Worm (Caenorhabditis elegans) whole organism, young adult: ENCODE data around the gene fbxb-112.

Experiments used
- C06A6.2 ChIP-seq: fragments of 200-800 bp; sonication (Bioruptor generic); conservative IDR thresholded peaks from 2 replicates; pipeline ENCODE4 v1.3.6; 2022; ENCODE audit warnings: missing genetic modification characterization, missing compliant biosample characterization
- C17E4.6 ChIP-seq: fragments of 200-800 bp; sonication (Bioruptor generic); IDR thresholded peaks from 2 replicates; pipeline ENCODE4 v1.3.6; 2022; ENCODE audit warnings: missing genetic modification reagents, missing genetic modification characterization, missing compliant biosample characterization
- F22D6.2 ChIP-seq: sonication (generic microtip); optimal IDR thresholded peaks from 2 replicates; lab custom pipeline; 2016; ENCODE audit warnings: mild to moderate bottlenecking, missing genetic modification characterization, missing compliant biosample characterization
- F33H1.4 ChIP-seq: fragments of 200-800 bp; sonication (Bioruptor generic); IDR thresholded peaks from 2 replicates; pipeline ENCODE4 v1.3.6; 2022; ENCODE audit warnings: missing genetic modification reagents, missing genetic modification characterization, missing compliant biosample characterization
- K11D2.4 ChIP-seq: fragments of 200-800 bp; sonication (Bioruptor generic); IDR thresholded peaks from 2 replicates; pipeline ENCODE4 v1.3.6; 2022; ENCODE audit warnings: missing genetic modification reagents, missing genetic modification characterization, missing compliant biosample characterization
- K12H6.12 ChIP-seq: fragments of 200-800 bp; sonication (Bioruptor generic); optimal IDR thresholded peaks from 2 replicates; lab custom pipeline; 2018; ENCODE audit warnings: mild to moderate bottlenecking, missing genetic modification characterization, missing compliant biosample characterization
- T26A5.8 ChIP-seq: sonication (generic microtip); optimal IDR thresholded peaks from 2 replicates; lab custom pipeline; 2016; ENCODE audit warnings: missing genetic modification characterization, missing compliant biosample characterization
- Y67H2A.10 ChIP-seq: fragments of 200-800 bp; sonication (Bioruptor generic); conservative IDR thresholded peaks from 2 replicates; pipeline ENCODE4 v1.3.6; 2022; ENCODE audit warnings: missing genetic modification reagents, missing genetic modification characterization, missing compliant biosample characterization
- Y79H2A.3 ChIP-seq: fragments of 200-800 bp; sonication (Bioruptor generic); conservative IDR thresholded peaks from 2 replicates; pipeline ENCODE4 v1.3.6; 2022; ENCODE audit warnings: missing genetic modification reagents, missing genetic modification characterization, missing compliant biosample characterization
- attf-3 ChIP-seq: fragments of 200-800 bp; sonication (Bioruptor generic); conservative IDR thresholded peaks from 2 replicates; pipeline ENCODE4 v1.3.6; 2022; ENCODE audit warnings: missing genetic modification reagents, missing genetic modification characterization, missing compliant biosample characterization
- bed-2 ChIP-seq: fragments of 200-800 bp; sonication (Bioruptor generic); IDR thresholded peaks from 2 replicates; pipeline ENCODE4 v1.3.6; 2022; ENCODE audit warnings: missing genetic modification reagents, missing genetic modification characterization, missing compliant biosample characterization
- cebp-1 ChIP-seq, 2 experiments: fragments of 200-800 bp in 1 of 2; sonication (Bioruptor generic) in 1 of 2; sonication (generic microtip) in 1 of 2; IDR thresholded peaks in 1 of 2; optimal IDR thresholded peaks in 1 of 2; 2 replicates each; pipeline versions ENCODE4 v1.3.6 to Lab custom; 2017 to 2022; ENCODE audit warnings: missing compliant biosample characterization in 2 of 2, missing genetic modification characterization in 2 of 2, mild to moderate bottlenecking in 1 of 2, missing genetic modification reagents in 1 of 2, moderate library complexity in 1 of 2
- ceh-100 ChIP-seq: fragments of 200-800 bp; sonication (Bioruptor generic); IDR thresholded peaks from 2 replicates; pipeline ENCODE4 v1.3.6; 2022; ENCODE audit warnings: missing genetic modification reagents, missing genetic modification characterization, missing compliant biosample characterization
- ceh-27 ChIP-seq: fragments of 200-800 bp; sonication (Bioruptor generic); optimal IDR thresholded peaks from 2 replicates; lab custom pipeline; 2018; ENCODE audit warnings: mild to moderate bottlenecking, missing genetic modification characterization, moderate library complexity, missing compliant biosample characterization
- ceh-40 ChIP-seq: fragments of 200-800 bp; sonication (Bioruptor generic); IDR thresholded peaks from 2 replicates; pipeline ENCODE4 v1.3.6; 2022; ENCODE audit warnings: missing genetic modification characterization, missing compliant biosample characterization
- dox-1 ChIP-seq: fragments of 200-800 bp; sonication (Bioruptor generic); IDR thresholded peaks from 2 replicates; pipeline ENCODE4 v1.3.6; 2022; ENCODE audit warnings: missing genetic modification reagents, missing genetic modification characterization, missing compliant biosample characterization
- efl-1 ChIP-seq: fragments of 150-350 bp; optimal IDR thresholded peaks from 2 replicates; lab custom pipeline; 2014; ENCODE audit warnings: missing biosample characterization, missing genetic modification reagents, missing genetic modification characterization
- egl-18 ChIP-seq: fragments of 200-800 bp; sonication (Bioruptor generic); IDR thresholded peaks from 2 replicates; pipeline ENCODE4 v1.3.6; 2022; ENCODE audit warnings: missing genetic modification reagents, missing genetic modification characterization, missing compliant biosample characterization
- egrh-3 ChIP-seq: fragments of 200-800 bp; sonication (Bioruptor generic); IDR thresholded peaks from 2 replicates; pipeline ENCODE4 v1.3.6; 2022; ENCODE audit warnings: missing genetic modification reagents, missing genetic modification characterization, missing compliant biosample characterization
- ekl-4 ChIP-seq: fragments of 200-800 bp; sonication (Bioruptor generic); IDR thresholded peaks from 2 replicates; pipeline ENCODE4 v1.3.6; 2022; ENCODE audit warnings: missing genetic modification reagents, missing genetic modification characterization, missing compliant biosample characterization
- let-526 ChIP-seq: fragments of 200-800 bp; sonication (Bioruptor generic); IDR thresholded peaks from 2 replicates; pipeline ENCODE4 v1.3.6; 2022; ENCODE audit warnings: missing genetic modification reagents, missing genetic modification characterization, missing compliant biosample characterization
- let-607 ChIP-seq, 2 experiments: fragments of 200-800 bp in 1 of 2; sonication (Bioruptor generic) in 1 of 2; sonication (generic microtip) in 1 of 2; optimal IDR thresholded peaks; 2 replicates each; lab custom pipeline; 2016 to 2018; ENCODE audit warnings: mild to moderate bottlenecking in 2 of 2, missing compliant biosample characterization in 2 of 2, missing genetic modification characterization in 2 of 2, moderate library complexity in 2 of 2, missing genotype in 1 of 2
- lin-40 ChIP-seq: sonication (generic microtip); optimal IDR thresholded peaks from 2 replicates; lab custom pipeline; 2016; ENCODE audit warnings: missing genetic modification characterization, mild to moderate bottlenecking, missing compliant biosample characterization, missing genotype, missing genetic modification reagents
- lin-54 ChIP-seq: fragments of 200-800 bp; sonication (Bioruptor generic); optimal IDR thresholded peaks from 2 replicates; lab custom pipeline; 2018; ENCODE audit warnings: mild to moderate bottlenecking, missing genetic modification characterization, missing compliant biosample characterization
- madf-10 ChIP-seq: sonication (generic microtip); optimal IDR thresholded peaks from 2 replicates; lab custom pipeline; 2016; ENCODE audit warnings: mild to moderate bottlenecking, missing genetic modification characterization, missing compliant biosample characterization
- madf-6 ChIP-seq: fragments of 200-800 bp; sonication (Bioruptor generic); IDR thresholded peaks from 2 replicates; pipeline ENCODE4 v1.3.6; 2022; ENCODE audit warnings: missing genetic modification reagents, missing genetic modification characterization, missing compliant biosample characterization
- madf-8 ChIP-seq: fragments of 200-800 bp; sonication (Bioruptor generic); conservative IDR thresholded peaks from 2 replicates; pipeline ENCODE4 v1.3.6; 2022; ENCODE audit warnings: missing genetic modification reagents, missing genetic modification characterization, missing compliant biosample characterization
- nfyb-1 ChIP-seq: fragments of 200-800 bp; sonication (Bioruptor generic); IDR thresholded peaks from 2 replicates; pipeline ENCODE4 v1.3.6; 2022; ENCODE audit warnings: missing genetic modification reagents, missing genetic modification characterization, missing compliant biosample characterization
- nhr-80 ChIP-seq: sonication (generic microtip); optimal IDR thresholded peaks from 2 replicates; lab custom pipeline; 2016; ENCODE audit warnings: missing genetic modification characterization, missing compliant biosample characterization
- pbrm-1 ChIP-seq: fragments of 200-800 bp; sonication (Bioruptor generic); IDR thresholded peaks from 2 replicates; pipeline ENCODE4 v1.3.6; 2022; ENCODE audit warnings: missing genetic modification reagents, missing genetic modification characterization, missing compliant biosample characterization
- pha-4 ChIP-seq: fragments of 150-350 bp; sonication (generic microtip); optimal IDR thresholded peaks from 2 replicates; lab custom pipeline; 2014; ENCODE audit warnings: missing biosample characterization, missing genetic modification reagents, missing genetic modification characterization
- rcor-1 ChIP-seq: fragments of 200-800 bp; sonication (Bioruptor generic); IDR thresholded peaks from 2 replicates; pipeline ENCODE4 v1.3.6; 2022; ENCODE audit warnings: missing genetic modification reagents, missing genetic modification characterization, missing compliant biosample characterization
- rec-8 ChIP-seq, 2 experiments: sonication (generic microtip); optimal IDR thresholded peaks; 2 replicates each; lab custom pipeline; 2016; ENCODE audit warnings: mild to moderate bottlenecking in 2 of 2, missing genetic modification characterization in 2 of 2, missing genetic modification reagents in 2 of 2, missing genotype in 2 of 2, missing biosample characterization in 1 of 2, missing compliant biosample characterization in 1 of 2, moderate library complexity in 1 of 2
- tbp1 ChIP-seq: fragments of 200-800 bp; sonication (Bioruptor generic); optimal IDR thresholded peaks from 2 replicates; lab custom pipeline; 2018; ENCODE audit warnings: mild to moderate bottlenecking, missing genetic modification characterization, missing compliant biosample characterization
- tlf-1 ChIP-seq: fragments of 200-800 bp; sonication (Bioruptor generic); optimal IDR thresholded peaks from 2 replicates; lab custom pipeline; 2018; ENCODE audit warnings: mild to moderate bottlenecking, missing genetic modification characterization, missing compliant biosample characterization
- ztf-28 ChIP-seq: fragments of 200-800 bp; sonication (Bioruptor generic); IDR thresholded peaks from 2 replicates; pipeline ENCODE4 v1.3.6; 2022; ENCODE audit warnings: missing genetic modification reagents, missing genetic modification characterization, missing compliant biosample characterization
- ztf-6 ChIP-seq: fragments of 200-800 bp; sonication (Bioruptor generic); IDR thresholded peaks from 2 replicates; pipeline ENCODE4 v1.3.6; 2022; ENCODE audit warnings: missing genetic modification reagents, missing genetic modification characterization, missing compliant biosample characterization

Gene fbxb-112

ce11 chrII:3502520-3503323 lies 11.8 kb downstream of the fbxb-112 start, which contains the start of the genes col-71 and Y49F6B.2 (continued):
- TF ChIP-seq T26A5.8 (tag; lab: Kevin White, UChicago) (no peak), K12H6.12 (tag; lab: Kevin White, UChicago) (peak; percentile 44), madf-8 (peak; percentile 28; the same call in 1 of the 2 replicates), egl-18 (GFP tag; lab: Robert Waterston, UW) (no peak), tlf-1 (GFP tag; lab: Kevin White, UChicago) (peak; percentile 18), madf-6 (GFP tag; lab: Robert Waterston, UW) (peak; percentile 63), madf-10 (tag; lab: Kevin White, UChicago) (peak; percentile 42), K11D2.4 (GFP tag; lab: Robert Waterston, UW) (peak; percentile 69; the same call in 1 of the 2 replicates), F33H1.4 (GFP tag; lab: Robert Waterston, UW) (peak; percentile 54), cebp-1 (GFP tag; IDR thresholded peaks at IDR 0.05; lab: Robert Waterston, UW) (no peak), cebp-1 (tag; optimal IDR thresholded peaks at IDR 0.05; lab: Kevin White, UChicago) (peak; percentile 53), bed-2 (GFP tag; lab: Robert Waterston, UW) (peak; percentile 59; the same call in 1 of the 2 replicates), ztf-6 (GFP tag; lab: Robert Waterston, UW) (no peak), lin-40 (tag; lab: Kevin White, UChicago) (peak; percentile 48), ztf-28 (GFP tag; lab: Robert Waterston, UW) (peak; percentile 53; the same call in 1 of the 2 replicates), rcor-1 (GFP tag; lab: Robert Waterston, UW) (peak; percentile 67), let-526 (GFP tag; lab: Robert Waterston, UW) (0 out of 2 replicates have a peak, but pooled peaks have one; percentile 8), nfyb-1 (GFP tag; lab: Robert Waterston, UW) (no peak), lin-54 (GFP tag; lab: Kevin White, UChicago) (peak; percentile 62), dox-1 (GFP tag; lab: Robert Waterston, UW) (peak; percentile 92), Y67H2A.10 (GFP tag; lab: Robert Waterston, UW) (0 out of 2 replicates have a peak, but pooled peaks have one; percentile 50), tbp1 (GFP tag; lab: Kevin White, UChicago) (peak; percentile 49), nhr-80 (tag; lab: Kevin White, UChicago) (peak; percentile 21), rec-8 (tag; optimal IDR thresholded peaks at IDR 0.05; lab: Kevin White, UChicago) (peak; percentile 37 to 49), let-607 (tag; optimal IDR thresholded peaks at IDR 0.05; lab: Kevin White, UChicago) (peak in 1 of 2 experiments; percentile 52), F22D6.2 (tag; lab: Kevin White, UChicago) (peak; percentile 26), ceh-100 (GFP tag; lab: Robert Waterston, UW) (peak; percentile 39), ceh-27 (GFP tag; lab: Kevin White, UChicago) (peak; percentile 72), C06A6.2 (GFP tag; lab: Robert Waterston, UW) (no peak), Y79H2A.3 (no peak), ceh-40 (GFP tag; lab: Robert Waterston, UW) (no peak), ekl-4 (GFP tag; lab: Robert Waterston, UW) (0 out of 2 replicates have a peak, but pooled peaks have one; percentile 55), pbrm-1 (GFP tag; lab: Robert Waterston, UW) (peak; percentile 58; the same call in 1 of the 2 replicates), pha-4 (tag; lab: Kevin White, UChicago) (no peak), efl-1 (peak; percentile 27), C17E4.6 (no peak), egrh-3 (0 out of 2 replicates have a peak, but pooled peaks have one; percentile 30), attf-3 (peak; percentile 69)
